Fruit fly (Drosophila melanogaster) whole organism, wandering third instar larva: ENCODE results near the gene Rhp.

Source experiments
- Abd-B ChIP-seq: fragments of >200 bp; optimal IDR thresholded peaks from 2 replicates; lab custom pipeline; 2017; ENCODE audit warnings: missing biosample characterization, missing genetic modification characterization
- Dfd ChIP-seq: fragments of >200 bp; optimal IDR thresholded peaks from 2 replicates; lab custom pipeline; 2017; ENCODE audit warnings: missing biosample characterization, missing genetic modification characterization
- Dif ChIP-seq: fragments of 200-275, 200-300 bp; sonication (Bioruptor generic); optimal IDR thresholded peaks from 2 replicates; lab custom pipeline; 2018; ENCODE audit warnings: missing biosample characterization, missing genetic modification characterization; ENCODE audit not compliant: partially characterized antibody
- GATAd ChIP-seq: sonication (Bioruptor generic); optimal IDR thresholded peaks from 2 replicates; lab custom pipeline; 2016; ENCODE audit warnings: missing biosample characterization, missing genetic modification characterization
- HLH106 ChIP-seq: fragments of 200-800 bp; optimal IDR thresholded peaks from 3 replicates; lab custom pipeline; 2019; ENCODE audit warnings: missing biosample characterization, mild to moderate bottlenecking, missing genetic modification characterization, moderate library complexity
- Hnf4 ChIP-seq: fragments of 200-800 bp; sonication (Bioruptor generic); optimal IDR thresholded peaks from 2 replicates; lab custom pipeline; 2016; ENCODE audit warnings: missing biosample characterization, mild to moderate bottlenecking, missing genetic modification characterization
- Hr78 ChIP-seq: fragments of >200 bp; optimal IDR thresholded peaks from 2 replicates; lab custom pipeline; 2017; ENCODE audit warnings: missing biosample characterization, missing genetic modification characterization
- Hr83 ChIP-seq: fragments of 200-300 bp; sonication (Bioruptor generic); optimal IDR thresholded peaks from 2 replicates; lab custom pipeline; 2016; ENCODE audit warnings: missing biosample characterization, mild to moderate bottlenecking, missing genetic modification characterization, moderate library complexity; ENCODE audit not compliant: poor library complexity, severe bottlenecking
- Jra ChIP-seq: sonication (Bioruptor generic); optimal IDR thresholded peaks from 2 replicates; lab custom pipeline; 2016; ENCODE audit warnings: missing biosample characterization, missing genetic modification characterization
- Mio ChIP-seq: sonication (Bioruptor generic); optimal IDR thresholded peaks from 2 replicates; lab custom pipeline; 2016; ENCODE audit warnings: missing biosample characterization, missing genetic modification characterization
- N ChIP-seq: fragments of >200 bp; optimal IDR thresholded peaks from 2 replicates; lab custom pipeline; 2018; ENCODE audit warnings: missing biosample characterization, missing external identifiers, missing genetic modification characterization
- OdsH ChIP-seq: fragments of 200-800 bp; sonication (Bioruptor generic); optimal IDR thresholded peaks from 2 replicates; lab custom pipeline; 2016; ENCODE audit warnings: missing biosample characterization, mild to moderate bottlenecking, missing genetic modification characterization
- Rel ChIP-seq, 2 experiments: fragments of 200-800 bp; sonication (Bioruptor generic) in 1 of 2; optimal IDR thresholded peaks; 2 replicates in 1 of 2; 3 replicates in 1 of 2; lab custom pipeline; 2016 to 2019; ENCODE audit warnings: mild to moderate bottlenecking in 2 of 2, missing biosample characterization in 2 of 2, missing genetic modification characterization in 2 of 2, moderate library complexity in 1 of 2
- Sp1 ChIP-seq: fragments of 200-800 bp; sonication (Bioruptor generic); optimal IDR thresholded peaks from 3 replicates; lab custom pipeline; 2019; ENCODE audit warnings: missing biosample characterization, mild to moderate bottlenecking, missing genetic modification characterization, moderate library complexity
- brk ChIP-seq: fragments of 200-800 bp; sonication (Bioruptor generic); optimal IDR thresholded peaks from 2 replicates; lab custom pipeline; 2016; ENCODE audit warnings: missing biosample characterization, mild to moderate bottlenecking, missing genetic modification characterization
- dl ChIP-seq, 2 experiments: fragments of 175-275, 200-275 bp in 1 of 2; fragments of 200-275 bp in 1 of 2; sonication (Bioruptor generic); optimal IDR thresholded peaks; lab custom pipeline; 2018; ENCODE audit warnings: mild to moderate bottlenecking in 2 of 2, missing biosample characterization in 2 of 2, missing genetic modification characterization in 2 of 2, moderate library complexity in 2 of 2; ENCODE audit not compliant: partially characterized antibody in 2 of 2, insufficient read depth in 1 of 2
- dmrt93B ChIP-seq: fragments of 200-800 bp; sonication (Bioruptor generic); optimal IDR thresholded peaks from 2 replicates; lab custom pipeline; 2018; ENCODE audit warnings: missing biosample characterization, mild to moderate bottlenecking, missing genetic modification characterization
- dsf ChIP-seq: sonication (Bioruptor generic); optimal IDR thresholded peaks from 2 replicates; lab custom pipeline; 2016; ENCODE audit warnings: missing biosample characterization, missing genetic modification characterization, borderline replicate concordance
- ey ChIP-seq: fragments of 200-800 bp; sonication (Bioruptor generic); optimal IDR thresholded peaks from 2 replicates; lab custom pipeline; 2016; ENCODE audit warnings: missing biosample characterization, missing genetic modification characterization
- foxo ChIP-seq, 2 experiments: fragments of 200-800 bp; sonication (Bioruptor generic); optimal IDR thresholded peaks; 2 replicates in 1 of 2; 3 replicates in 1 of 2; lab custom pipeline; 2016 to 2017; ENCODE audit warnings: missing biosample characterization in 2 of 2, missing genetic modification characterization in 2 of 2
- fru ChIP-seq: fragments of 200-800 bp; sonication (Bioruptor generic); optimal IDR thresholded peaks from 3 replicates; lab custom pipeline; 2016; ENCODE audit warnings: missing biosample characterization, mild to moderate bottlenecking, missing genetic modification characterization
- h ChIP-seq: fragments of 200-800 bp; sonication (Bioruptor generic); optimal IDR thresholded peaks from 3 replicates; lab custom pipeline; 2016; ENCODE audit warnings: missing biosample characterization, mild to moderate bottlenecking, missing genetic modification characterization
- jim ChIP-seq: fragments of 175-275, 200-325 bp; sonication (Bioruptor generic); optimal IDR thresholded peaks from 2 replicates; lab custom pipeline; 2016; ENCODE audit warnings: missing biosample characterization, mild to moderate bottlenecking, missing genetic modification characterization
- lola ChIP-seq: fragments of >200 bp; optimal IDR thresholded peaks from 2 replicates; lab custom pipeline; 2017; ENCODE audit warnings: missing biosample characterization, missing genetic modification characterization
- pan ChIP-seq: fragments of >200 bp; optimal IDR thresholded peaks from 2 replicates; lab custom pipeline; 2017
- psq ChIP-seq: fragments of 200-800 bp; sonication (Bioruptor generic); optimal IDR thresholded peaks from 3 replicates; lab custom pipeline; 2017; ENCODE audit warnings: missing biosample characterization, mild to moderate bottlenecking, missing genetic modification characterization, moderate library complexity
- sage ChIP-seq: fragments of 200-800 bp; sonication (Bioruptor generic); optimal IDR thresholded peaks from 2 replicates; lab custom pipeline; 2016; ENCODE audit warnings: missing biosample characterization, mild to moderate bottlenecking, missing genetic modification characterization
- tai ChIP-seq: sonication (Bioruptor generic); optimal IDR thresholded peaks from 2 replicates; lab custom pipeline; 2016; ENCODE audit warnings: missing biosample characterization, missing genetic modification characterization
- usp ChIP-seq: fragments of >200 bp; optimal IDR thresholded peaks from 2 replicates; lab custom pipeline; 2017; ENCODE audit warnings: missing biosample characterization, missing genetic modification characterization

Gene Rhp

DNA sequence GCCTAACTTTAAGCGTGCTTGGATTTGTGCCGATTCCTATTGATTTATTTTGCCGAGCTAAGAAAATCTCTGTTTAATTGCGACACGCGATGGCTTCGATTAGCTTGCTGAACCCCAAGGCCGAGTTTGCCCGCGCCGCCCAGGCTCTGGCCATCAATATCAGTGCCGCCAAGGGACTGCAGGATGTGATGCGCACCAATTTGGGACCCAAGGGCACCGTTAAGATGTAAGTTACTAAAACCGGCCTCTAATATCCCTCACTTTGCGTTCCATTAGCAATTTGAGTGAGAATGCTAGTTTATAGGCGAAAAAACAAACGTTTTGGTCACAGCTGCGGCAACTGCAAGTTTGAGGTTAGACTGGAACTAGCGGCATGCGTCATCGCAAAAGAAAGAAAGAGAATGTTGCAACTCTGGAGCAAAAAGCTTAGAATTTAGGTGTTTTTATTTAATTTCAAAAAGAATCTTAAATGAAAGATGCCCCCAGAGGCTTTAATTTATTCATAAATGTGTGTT lies 42.0 kb upstream of the Rhp start:
- TF ChIP-seq Mio (GFP tag; lab: Kevin White, UChicago) (no peak), Jra (GFP tag; lab: Kevin White, UChicago) (peak; percentile 68), sage (GFP tag; lab: Kevin White, UChicago) (no peak), psq (GFP tag; lab: Kevin White, UChicago) (no peak), usp (no peak), dmrt93B (GFP tag; lab: Kevin White, UChicago) (no peak)

DNA sequence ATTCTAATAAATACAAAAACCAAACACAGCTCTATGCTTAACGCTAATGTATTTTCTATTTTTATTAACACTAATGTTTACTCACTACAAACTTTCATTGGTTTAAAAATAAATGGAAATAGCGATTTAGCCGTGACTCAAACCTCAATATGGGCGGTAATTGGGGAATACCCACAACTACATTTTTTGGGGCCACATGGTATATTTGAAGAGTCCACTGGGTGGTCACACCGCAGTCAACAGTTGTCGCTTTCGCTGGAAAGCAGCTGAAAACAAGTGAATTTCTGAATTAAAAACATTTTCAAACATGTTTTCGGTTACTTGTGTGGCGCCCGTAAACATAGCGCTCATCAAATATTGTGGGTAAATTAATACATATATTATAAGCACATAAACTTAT lies 39.8 kb upstream of the Rhp start, which contains the start of gene Mvd:
Gene Mvd, plus strand, starts transcription at position 222 of the 400 bp plus-strand sequence.
- TF ChIP-seq Rel (GFP tag; optimal IDR thresholded peaks at IDR 0.05; lab: Kevin White, UChicago) = no peak
- TF ChIP-seq Rel (tag; optimal IDR thresholded peaks at IDR 0.05; lab: Kevin White, UChicago) = peak; percentile 99
- no peak for TF ChIP-seq Jra (GFP tag; lab: Kevin White, UChicago)

DNA sequence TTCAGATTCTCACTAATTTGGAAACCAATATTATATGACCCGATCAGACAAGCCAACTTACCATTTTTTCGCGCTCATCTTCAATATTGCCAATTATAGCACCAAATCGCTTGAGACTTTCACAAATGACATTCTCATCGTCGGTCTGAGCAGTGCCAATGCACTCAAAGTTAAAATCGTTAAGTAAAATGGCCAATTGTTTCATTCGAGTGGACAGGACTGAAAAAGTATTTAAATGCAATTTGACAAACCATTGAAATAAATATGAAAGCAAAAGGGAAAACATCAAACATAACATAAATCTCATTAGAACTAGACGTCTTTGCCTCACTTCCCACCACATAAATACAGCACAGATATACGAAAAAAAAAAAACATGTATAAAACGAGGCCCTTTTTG lies 32.7 kb upstream of the Rhp start, which contains the start of gene CG8260:
Gene CG8260, plus strand, starts transcription at position 301 of the 400 bp plus-strand sequence.
- TF ChIP-seq brk (GFP tag; lab: Kevin White, UChicago) = no peak
- no peak for TF ChIP-seq dsf (GFP tag; lab: Kevin White, UChicago)
- TF ChIP-seq foxo (GFP tag; optimal IDR thresholded peaks at IDR 0.05; lab: Kevin White, UChicago) = no peak
- no peak for TF ChIP-seq Hnf4
- TF ChIP-seq Hr78 = no peak
- TF ChIP-seq Dfd (GFP tag; lab: Kevin White, UChicago) = no peak
- TF ChIP-seq N (GFP tag; lab: Kevin White, UChicago) = no peak
- no peak for TF ChIP-seq HLH106 (tag; lab: Kevin White, UChicago)
- no peak for TF ChIP-seq Mio (GFP tag; lab: Kevin White, UChicago)
- TF ChIP-seq h (GFP tag; lab: Kevin White, UChicago) = no peak
- TF ChIP-seq dl (GFP tag; optimal IDR thresholded peaks at IDR 0.05; lab: Kevin White, UChicago; ENCODE audit: insufficient read depth in 1 of 2, partially characterized antibody in 2 of 2) = no peak
- TF ChIP-seq ey (GFP tag; lab: Kevin White, UChicago) = no peak
- TF ChIP-seq lola = no peak

DNA sequence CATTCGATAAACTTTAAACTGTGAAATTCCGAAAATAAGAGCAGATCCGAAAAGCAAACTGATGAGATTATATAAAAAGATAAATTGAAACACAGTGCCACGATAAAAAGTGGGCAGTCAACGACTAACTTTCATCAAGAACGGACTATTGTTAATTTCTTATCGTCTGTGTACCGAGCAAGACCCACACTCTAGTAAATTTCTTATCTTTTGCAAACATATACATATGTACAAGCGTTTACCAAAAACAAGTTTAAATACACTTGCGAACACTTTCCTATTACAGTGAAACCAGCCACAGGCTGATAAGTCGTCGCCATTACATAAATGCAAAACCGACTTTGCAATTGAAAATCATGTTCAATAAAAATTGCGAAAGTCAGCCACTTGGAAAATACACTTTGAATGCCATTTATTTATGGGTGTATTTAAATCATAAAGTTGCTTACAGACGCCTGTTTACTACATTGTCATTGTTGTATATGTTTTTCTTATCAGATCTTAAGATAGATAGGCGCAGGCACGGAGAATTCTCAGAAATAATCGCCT lies 29.9 kb upstream of the Rhp start:
- TF ChIP-seq Rel (GFP tag; optimal IDR thresholded peaks at IDR 0.05; lab: Kevin White, UChicago) (no peak), Rel (tag; optimal IDR thresholded peaks at IDR 0.05; lab: Kevin White, UChicago) (no peak), fru (GFP tag; lab: Kevin White, UChicago) (peak; percentile 6)

DNA sequence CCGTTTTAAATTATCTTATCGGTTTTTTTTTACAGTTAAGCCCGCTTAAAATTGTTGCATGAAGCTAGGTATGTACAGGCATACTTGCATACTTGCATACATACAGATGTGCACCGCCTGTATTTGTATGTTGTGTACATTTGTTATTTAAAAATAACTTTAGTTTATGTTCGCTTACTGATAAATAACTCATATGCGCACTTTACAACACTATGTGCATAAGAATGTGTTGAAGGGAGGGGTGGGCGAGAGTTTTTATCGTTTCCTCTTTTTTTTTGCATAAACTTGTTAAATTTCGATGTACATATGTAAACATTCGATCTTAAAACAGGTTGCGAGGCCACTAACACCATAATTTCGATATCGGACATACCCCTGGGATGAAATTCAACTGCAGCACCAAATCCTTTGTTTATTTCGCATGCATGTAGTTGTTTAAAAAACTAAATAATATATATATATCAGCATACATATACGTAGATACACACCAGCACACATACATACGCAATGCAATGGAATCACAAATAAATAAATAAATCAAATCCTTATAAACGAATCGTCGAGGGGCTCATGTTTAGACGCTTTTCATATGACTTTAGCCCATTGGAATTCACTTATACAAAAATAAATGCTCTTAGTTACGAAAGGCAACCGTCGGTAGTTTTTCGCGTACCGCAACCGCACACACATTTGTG lies 28.8 kb upstream of the Rhp start:
- TF ChIP-seq Abd-B (GFP tag; lab: Kevin White, UChicago) (no peak), fru (GFP tag; lab: Kevin White, UChicago) (no peak), Sp1 (GFP tag; lab: Kevin White, UChicago) (no peak), dsf (GFP tag; lab: Kevin White, UChicago) (no peak), OdsH (no peak), HLH106 (tag; lab: Kevin White, UChicago) (no peak), GATAd (GFP tag; lab: Kevin White, UChicago) (no peak), Dif (GFP tag; lab: Kevin White, UChicago) (no peak), Jra (GFP tag; lab: Kevin White, UChicago) (no peak), jim (GFP tag; lab: Kevin White, UChicago) (no peak), pan (lab: Kevin White, UChicago) (no peak), psq (GFP tag; lab: Kevin White, UChicago) (no peak), Hnf4 (no peak), Hr83 (no peak), N (GFP tag; lab: Kevin White, UChicago) (no peak), lola (no peak), Dfd (GFP tag; lab: Kevin White, UChicago) (no peak), tai (GFP tag; lab: Kevin White, UChicago) (no peak), brk (GFP tag; lab: Kevin White, UChicago) (no peak)
